Fruit fly (Drosophila melanogaster): ENCODE measurements around the gene CG10336.

CG10336 gene

dm6 chr2L:18689376-18689775 lies at the start of gene CG10336:
Gene CG10336, plus strand, starts transcription at chr2L:18689528.
- no peak for TF ChIP-seq CG17801 (GFP tag; optimal IDR thresholded peaks at IDR 0.05; ENCODE audit: partially characterized antibody)

dm6 chr2L:18641087-18641486 lies 48.2 kb upstream of the CG10336 start:
- TF ChIP-seq CG17801 (GFP tag; optimal IDR thresholded peaks at IDR 0.05; ENCODE audit: partially characterized antibody) = no peak

- TF ChIP-seq CG17801 (GFP tag; optimal IDR thresholded peaks at IDR 0.05; ENCODE audit: partially characterized antibody) = no peak
Observed at dm6 chr2L:18645468-18645867, 43.9 kb upstream of the CG10336 start.

- TF ChIP-seq CG17801 (GFP tag; optimal IDR thresholded peaks at IDR 0.05; ENCODE audit: partially characterized antibody) = no peak
Observed at dm6 chr2L:18647857-18648652, 41.3 kb upstream of the CG10336 start.

dm6 chr2L:18652663-18653327 lies 36.5 kb upstream of the CG10336 start, which contains the start of gene Cyp310a1:
Gene Cyp310a1, minus strand, starts transcription at chr2L:18653010.
- no peak for TF ChIP-seq CG17801 (GFP tag; optimal IDR thresholded peaks at IDR 0.05; ENCODE audit: partially characterized antibody)

dm6 chr2L:18653328-18653675 lies 36.0 kb upstream of the CG10336 start:
- TF ChIP-seq CG17801 (GFP tag; optimal IDR thresholded peaks at IDR 0.05; ENCODE audit: partially characterized antibody) = no peak

dm6 chr2L:18656691-18657237 lies 32.6 kb upstream of the CG10336 start:
- no peak for TF ChIP-seq CG17801 (GFP tag; optimal IDR thresholded peaks at IDR 0.05; ENCODE audit: partially characterized antibody)

- no peak for TF ChIP-seq CG17801 (GFP tag; optimal IDR thresholded peaks at IDR 0.05; ENCODE audit: partially characterized antibody)
Observed at dm6 chr2L:18658108-18658507, 31.2 kb upstream of the CG10336 start.

- TF ChIP-seq CG17801 (GFP tag; optimal IDR thresholded peaks at IDR 0.05; ENCODE audit: partially characterized antibody) = no peak
Observed at dm6 chr2L:18663395-18663794, 25.9 kb upstream of the CG10336 start.

- TF ChIP-seq CG17801 (GFP tag; optimal IDR thresholded peaks at IDR 0.05; ENCODE audit: partially characterized antibody) = no peak
Observed at dm6 chr2L:18664707-18665550, 24.4 kb upstream of the CG10336 start.

- TF ChIP-seq CG17801 (GFP tag; optimal IDR thresholded peaks at IDR 0.05; ENCODE audit: partially characterized antibody) = no peak
Observed at dm6 chr2L:18665952-18666606, 23.2 kb upstream of the CG10336 start.

dm6 chr2L:18671146-18671545 lies 18.2 kb upstream of the CG10336 start, which contains the start of gene CG43338:
Gene CG43338, minus strand, starts transcription at chr2L:18671246.
- TF ChIP-seq CG17801 (GFP tag; optimal IDR thresholded peaks at IDR 0.05; ENCODE audit: partially characterized antibody) = no peak

dm6 chr2L:18673185-18673584 lies 16.1 kb upstream of the CG10336 start, which contains the start of gene CG43339:
Gene CG43339, minus strand, starts transcription at chr2L:18673285.
- TF ChIP-seq CG17801 (GFP tag; optimal IDR thresholded peaks at IDR 0.05; ENCODE audit: partially characterized antibody) = no peak

- no peak for TF ChIP-seq CG17801 (GFP tag; optimal IDR thresholded peaks at IDR 0.05; ENCODE audit: partially characterized antibody)
Observed at dm6 chr2L:18674994-18675393, 14.3 kb upstream of the CG10336 start, which contains the start of gene Mst36Fb. Gene Mst36Fb, minus strand, starts transcription at chr2L:18675094.
